Worm (Caenorhabditis elegans) whole organism, mixed stage, embryonic: ENCODE measurements around the gene R07E5.11.

Experiments
- M03D4.4 ChIP-seq: sonication (generic microtip); optimal IDR thresholded peaks from 2 replicates; lab custom pipeline; 2017; ENCODE audit warnings: mild to moderate bottlenecking, missing genetic modification characterization, missing compliant biosample characterization
- blmp-1 ChIP-seq: fragments of 150-350 bp; optimal IDR thresholded peaks from 2 replicates; lab custom pipeline; 2014; ENCODE audit warnings: missing biosample characterization, missing genetic modification characterization
- ceh-39 ChIP-seq: fragments of 150-350 bp; optimal IDR thresholded peaks from 2 replicates; lab custom pipeline; 2014; ENCODE audit warnings: missing biosample characterization, missing genetic modification characterization
- ceh-43 ChIP-seq: fragments of 200-800 bp; sonication (Bioruptor generic); optimal IDR thresholded peaks from 2 replicates; lab custom pipeline; 2018; ENCODE audit warnings: mild to moderate bottlenecking, missing genetic modification characterization, moderate library complexity, missing compliant biosample characterization
- ceh-83 ChIP-seq: fragments of 200-800 bp; sonication (Bioruptor generic); optimal IDR thresholded peaks from 2 replicates; lab custom pipeline; 2018; ENCODE audit warnings: mild to moderate bottlenecking, missing genetic modification characterization, missing compliant biosample characterization
- ces-1 ChIP-seq: fragments of 150-350 bp; optimal IDR thresholded peaks from 2 replicates; lab custom pipeline; 2014; ENCODE audit warnings: missing biosample characterization, missing genetic modification reagents, missing genetic modification characterization
- cnd-1 ChIP-seq: fragments of 200-800 bp; sonication (Bioruptor generic); optimal IDR thresholded peaks from 2 replicates; lab custom pipeline; 2018; ENCODE audit warnings: mild to moderate bottlenecking, missing genetic modification characterization, missing compliant biosample characterization
- drap-1 ChIP-seq: fragments of 200-800 bp; sonication (Bioruptor generic); optimal IDR thresholded peaks from 3 replicates; lab custom pipeline; 2018; ENCODE audit warnings: mild to moderate bottlenecking, missing genetic modification characterization, missing compliant biosample characterization
- elt-1 ChIP-seq: sonication (generic microtip); optimal IDR thresholded peaks from 2 replicates; lab custom pipeline; 2017; ENCODE audit warnings: missing genetic modification characterization, mild to moderate bottlenecking, missing compliant biosample characterization, antibody characterized with exemption, moderate library complexity, borderline replicate concordance; ENCODE audit not compliant: insufficient read depth
- elt-3 ChIP-seq: fragments of 150-350 bp; optimal IDR thresholded peaks from 2 replicates; lab custom pipeline; 2014; ENCODE audit warnings: missing biosample characterization, missing genetic modification characterization
- flh-1 ChIP-seq: fragments of 200-800 bp; sonication (Bioruptor generic); optimal IDR thresholded peaks from 2 replicates; lab custom pipeline; 2018; ENCODE audit warnings: mild to moderate bottlenecking, missing genetic modification characterization, moderate library complexity, missing compliant biosample characterization
- ham-2 ChIP-seq: fragments of 200-800 bp; sonication (Bioruptor generic); optimal IDR thresholded peaks from 2 replicates; lab custom pipeline; 2018; ENCODE audit warnings: mild to moderate bottlenecking, missing genetic modification characterization, missing compliant biosample characterization
- hlh-1 ChIP-seq: fragments of 150-350 bp; optimal IDR thresholded peaks from 2 replicates; lab custom pipeline; 2014; ENCODE audit warnings: missing biosample characterization, missing genetic modification reagents, missing genetic modification characterization
- lin-13 ChIP-seq: fragments of 150-350 bp; optimal IDR thresholded peaks from 2 replicates; lab custom pipeline; 2014; ENCODE audit warnings: missing biosample characterization, missing genetic modification characterization
- lin-32 ChIP-seq: fragments of 200-800 bp; sonication (Bioruptor generic); optimal IDR thresholded peaks from 2 replicates; lab custom pipeline; 2018; ENCODE audit warnings: mild to moderate bottlenecking, missing genetic modification characterization, missing compliant biosample characterization
- lsy-2 ChIP-seq: fragments of 150-350 bp; optimal IDR thresholded peaks from 2 replicates; lab custom pipeline; 2014; ENCODE audit warnings: missing biosample characterization, missing genetic modification characterization
- mab-5 ChIP-seq: fragments of 150-350 bp; optimal IDR thresholded peaks from 2 replicates; lab custom pipeline; 2014; ENCODE audit warnings: missing biosample characterization, missing genetic modification characterization
- mep-1 ChIP-seq: fragments of 150-350 bp; optimal IDR thresholded peaks from 2 replicates; lab custom pipeline; 2017; ENCODE audit warnings: missing biosample characterization, missing genetic modification reagents, missing genetic modification characterization, inconsistent platforms
- mls-2 ChIP-seq: sonication (generic microtip); optimal IDR thresholded peaks from 2 replicates; lab custom pipeline; 2016; ENCODE audit warnings: mild to moderate bottlenecking, missing genetic modification characterization, moderate library complexity, missing compliant biosample characterization
- nhr-12 ChIP-seq: fragments of 150-350 bp; optimal IDR thresholded peaks from 2 replicates; lab custom pipeline; 2014; ENCODE audit warnings: missing biosample characterization, missing genetic modification characterization
- nhr-2 ChIP-seq: fragments of 150-350 bp; optimal IDR thresholded peaks from 2 replicates; lab custom pipeline; 2014; ENCODE audit warnings: missing biosample characterization, missing genetic modification characterization
- nhr-28 ChIP-seq: fragments of 150-350 bp; optimal IDR thresholded peaks from 2 replicates; lab custom pipeline; 2014; ENCODE audit warnings: missing biosample characterization, missing genetic modification characterization
- nhr-76 ChIP-seq: sonication (generic microtip); optimal IDR thresholded peaks from 2 replicates; lab custom pipeline; 2017; ENCODE audit warnings: missing biosample characterization, missing genetic modification characterization
- pha-4 ChIP-seq: fragments of 150-350 bp; optimal IDR thresholded peaks from 2 replicates; lab custom pipeline; 2018; ENCODE audit warnings: missing biosample characterization, missing genetic modification reagents, missing genetic modification characterization
- sem-2 ChIP-seq: fragments of 200-800 bp; sonication (Bioruptor generic); optimal IDR thresholded peaks from 2 replicates; lab custom pipeline; 2018; ENCODE audit warnings: mild to moderate bottlenecking, missing genetic modification characterization, missing compliant biosample characterization
- snpc-4 ChIP-seq: fragments of 150-350 bp; optimal IDR thresholded peaks from 2 replicates; lab custom pipeline; 2014; ENCODE audit warnings: missing biosample characterization, missing genetic modification characterization
- sptf-1 ChIP-seq: sonication (generic microtip); optimal IDR thresholded peaks from 2 replicates; lab custom pipeline; 2017; ENCODE audit warnings: mild to moderate bottlenecking, missing genetic modification characterization, moderate library complexity, missing compliant biosample characterization
- tbx-8 ChIP-seq: fragments of 200-800 bp; sonication (Bioruptor generic); optimal IDR thresholded peaks from 2 replicates; lab custom pipeline; 2018; ENCODE audit warnings: mild to moderate bottlenecking, missing genetic modification characterization, moderate library complexity, missing compliant biosample characterization
- unc-120 ChIP-seq: sonication (generic microtip); optimal IDR thresholded peaks from 2 replicates; lab custom pipeline; 2017; ENCODE audit warnings: missing genetic modification characterization, missing compliant biosample characterization; ENCODE audit not compliant: poor library complexity, severe bottlenecking
- unc-39 ChIP-seq: fragments of 150-350 bp; optimal IDR thresholded peaks from 2 replicates; lab custom pipeline; 2014; ENCODE audit warnings: missing biosample characterization, missing genetic modification characterization
- unc-62 ChIP-seq: fragments of 150-350 bp; optimal IDR thresholded peaks from 2 replicates; lab custom pipeline; 2014; ENCODE audit warnings: missing biosample characterization, missing genetic modification reagents, missing genetic modification characterization
- zip-8 ChIP-seq: fragments of 150-350 bp; optimal IDR thresholded peaks from 2 replicates; lab custom pipeline; 2014; ENCODE audit warnings: missing biosample characterization, missing genetic modification characterization
- ztf-11 ChIP-seq: fragments of 150-350 bp; optimal IDR thresholded peaks from 2 replicates; lab custom pipeline; 2014; ENCODE audit warnings: missing biosample characterization, missing genetic modification characterization

R07E5.11 gene

DNA sequence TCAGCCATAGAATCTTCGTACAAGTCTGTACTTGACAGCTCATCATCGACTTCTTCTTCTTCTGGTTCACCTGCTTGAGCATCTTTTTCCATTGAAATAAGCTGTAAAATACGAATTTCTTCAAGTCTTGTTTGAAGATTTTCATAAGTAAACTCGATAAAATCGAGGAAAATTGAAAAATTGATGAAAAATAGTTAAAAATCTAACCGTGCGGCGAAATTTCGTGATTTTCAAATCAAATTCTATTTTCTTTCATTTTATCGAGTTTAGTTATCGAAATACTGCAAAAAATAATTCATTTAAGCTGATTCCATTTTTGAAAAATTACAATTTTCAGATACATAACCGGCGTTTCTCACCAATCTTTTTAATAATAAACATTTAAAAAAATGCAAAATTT is at the start of gene R07E5.11:
TSS of gene R07E5.11 (minus strand) at position 101 of the 400 bp plus-strand sequence.
- TF ChIP-seq sem-2 (GFP tag; lab: Kevin White, UChicago), result no peak
- TF ChIP-seq ham-2 (GFP tag; lab: Kevin White, UChicago), result no peak
- no peak for TF ChIP-seq blmp-1 (tag; lab: Kevin White, UChicago)
- TF ChIP-seq lin-32 (GFP tag; lab: Kevin White, UChicago), result no peak
- no peak for TF ChIP-seq nhr-28
- TF ChIP-seq ztf-11 (tag; lab: Kevin White, UChicago), result no peak
- no peak for TF ChIP-seq tbx-8 (GFP tag; lab: Kevin White, UChicago)
- no peak for TF ChIP-seq ceh-83

DNA sequence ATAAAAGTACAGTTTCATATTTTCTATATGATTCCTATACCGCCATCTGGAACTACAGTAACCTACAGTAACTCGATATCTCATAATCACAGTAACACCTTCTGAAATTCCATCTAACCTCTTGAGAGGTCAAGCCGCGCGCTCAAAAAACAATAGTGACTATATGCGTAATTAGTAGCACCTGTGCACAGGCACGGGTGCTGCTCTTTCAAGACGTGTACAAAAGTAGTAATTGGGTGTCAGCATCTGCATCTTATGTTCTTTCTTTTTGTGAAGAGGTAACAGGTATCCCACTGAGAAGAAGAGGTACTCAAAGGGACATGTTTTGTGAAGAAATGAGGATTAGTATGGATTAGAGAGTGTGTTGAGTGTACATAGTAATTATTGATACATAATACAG is 46.3 kb upstream of the R07E5.11 start:
- TF ChIP-seq nhr-2 (peak; percentile 93), elt-1 (no peak), nhr-12 (tag; lab: Kevin White, UChicago) (no peak), elt-3 (tag; lab: Kevin White, UChicago) (no peak), blmp-1 (tag; lab: Kevin White, UChicago) (no peak), hlh-1 (tag; lab: Kevin White, UChicago) (no peak), ztf-11 (tag; lab: Kevin White, UChicago) (no peak), mls-2 (peak; percentile 32), ceh-43 (GFP tag; lab: Kevin White, UChicago) (peak; percentile 87), lin-13 (tag; lab: Kevin White, UChicago) (no peak), lin-32 (GFP tag; lab: Kevin White, UChicago) (peak; percentile 91), nhr-76 (tag; lab: Kevin White, UChicago) (no peak), cnd-1 (tag; lab: Kevin White, UChicago) (no peak), drap-1 (GFP tag; lab: Kevin White, UChicago) (no peak), pha-4 (tag; lab: Kevin White, UChicago) (no peak), mab-5 (tag; lab: Kevin White, UChicago) (no peak)

DNA sequence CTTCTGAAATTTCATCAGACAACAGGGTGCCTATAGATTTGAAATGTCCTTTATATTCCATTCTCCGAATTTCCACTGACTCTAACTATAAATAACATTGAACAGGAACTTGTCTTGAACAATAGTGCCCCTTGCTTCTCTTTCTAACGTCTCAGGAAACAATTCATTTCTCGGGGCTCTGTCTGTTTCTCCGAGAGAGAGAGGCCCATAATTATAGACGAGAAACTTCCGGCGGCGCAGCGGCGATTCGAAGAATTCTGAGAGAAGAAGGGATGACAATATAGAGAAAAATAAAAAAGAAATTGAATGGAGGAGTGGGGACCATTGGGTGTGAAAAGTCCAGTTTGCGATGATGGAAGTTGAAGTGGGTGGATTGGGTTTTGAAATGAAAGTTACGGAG is 45.2 kb upstream of the R07E5.11 start:
- TF ChIP-seq lin-32 (GFP tag; lab: Kevin White, UChicago), result no peak
- TF ChIP-seq nhr-28, result no peak
- TF ChIP-seq ham-2 (GFP tag; lab: Kevin White, UChicago), result no peak
- no peak for TF ChIP-seq lin-13 (tag; lab: Kevin White, UChicago)
- no peak for TF ChIP-seq ceh-39 (tag; lab: Kevin White, UChicago)
- TF ChIP-seq nhr-2, result no peak
- TF ChIP-seq snpc-4 (tag; lab: Kevin White, UChicago), result no peak
- no peak for TF ChIP-seq cnd-1 (tag; lab: Kevin White, UChicago)
- no peak for TF ChIP-seq unc-120 (tag; lab: Kevin White, UChicago)
- no peak for TF ChIP-seq ztf-11 (tag; lab: Kevin White, UChicago)
- TF ChIP-seq nhr-76 (tag; lab: Kevin White, UChicago), result no peak
- TF ChIP-seq sptf-1 (tag; lab: Kevin White, UChicago), result no peak
- no peak for TF ChIP-seq lsy-2
- TF ChIP-seq unc-62 (GFP tag; lab: Kevin White, UChicago), result no peak

DNA sequence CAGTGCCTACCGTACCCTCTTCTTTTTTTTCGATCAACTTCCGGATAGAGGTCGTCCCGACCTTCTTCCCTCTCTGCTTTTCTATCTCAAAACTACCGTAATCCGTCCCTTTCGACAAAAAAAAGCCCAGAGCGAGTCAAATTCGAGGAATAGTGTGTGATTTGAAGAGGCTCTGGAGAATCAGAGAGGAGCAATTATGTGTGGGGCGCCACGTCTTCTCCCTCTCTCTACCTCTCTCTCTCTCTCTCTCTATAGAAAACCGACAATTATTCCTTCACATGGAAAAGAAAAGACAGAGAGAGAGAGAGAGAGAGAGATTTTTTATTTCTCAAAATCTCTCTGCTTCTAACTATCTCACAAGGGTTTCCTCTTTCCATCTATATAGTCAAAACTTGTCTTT is 41.5 kb upstream of the R07E5.11 start:
- TF ChIP-seq ceh-39 (tag; lab: Kevin White, UChicago) (no peak), ceh-43 (GFP tag; lab: Kevin White, UChicago) (peak; percentile 96), lsy-2 (peak; percentile 51)

DNA sequence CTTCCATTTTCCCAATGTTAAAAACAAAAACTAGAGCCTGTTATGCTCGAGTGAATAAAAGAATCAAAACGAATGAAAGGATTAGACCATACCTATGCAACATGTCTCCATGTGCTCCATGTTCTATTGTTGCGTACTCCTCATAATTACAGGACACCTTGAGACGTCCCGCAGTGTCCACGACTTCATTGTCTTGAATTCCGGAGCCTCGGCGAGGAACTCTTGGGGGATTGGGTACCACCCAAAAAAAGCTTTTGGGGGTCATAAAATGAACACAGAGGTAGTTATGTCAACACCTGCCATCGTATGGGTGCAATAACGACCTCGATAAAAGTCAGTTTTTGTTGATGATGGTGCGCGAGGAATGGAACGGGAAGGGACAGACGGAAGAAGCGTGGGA is 39.9 kb upstream of the R07E5.11 start:
- TF ChIP-seq cnd-1 (tag; lab: Kevin White, UChicago) (peak; percentile 7), nhr-2 (peak; percentile 17), M03D4.4 (tag; lab: Kevin White, UChicago) (no peak), ceh-43 (GFP tag; lab: Kevin White, UChicago) (peak; percentile 62), lin-13 (tag; lab: Kevin White, UChicago) (no peak), zip-8 (peak; percentile 4), lin-32 (GFP tag; lab: Kevin White, UChicago) (peak; percentile 52)

DNA sequence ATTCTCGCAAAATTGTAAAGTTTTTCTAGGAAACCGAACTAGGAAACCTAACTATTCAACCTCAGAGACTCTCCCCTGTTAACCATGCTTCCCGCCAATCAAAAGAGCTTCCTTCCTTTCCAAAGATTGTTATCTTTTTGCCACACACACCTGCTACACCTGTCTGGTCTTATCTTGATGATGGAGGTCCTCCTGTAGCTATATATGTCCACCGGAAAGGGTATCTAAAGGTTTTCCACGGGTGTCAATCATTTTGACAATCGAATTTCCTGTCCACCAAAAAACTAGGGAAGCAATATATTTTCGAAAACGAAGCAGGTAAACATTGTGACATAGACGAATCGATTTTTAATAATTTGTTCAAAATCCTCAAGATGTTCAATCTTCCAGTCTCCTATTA is 38.7 kb upstream of the R07E5.11 start:
- TF ChIP-seq unc-39 (tag; lab: Kevin White, UChicago) (no peak), nhr-2 (peak; percentile 34), cnd-1 (tag; lab: Kevin White, UChicago) (no peak), unc-62 (GFP tag; lab: Kevin White, UChicago) (peak; percentile 82), ztf-11 (tag; lab: Kevin White, UChicago) (no peak), zip-8 (no peak), flh-1 (GFP tag; lab: Kevin White, UChicago) (no peak), unc-120 (tag; lab: Kevin White, UChicago) (no peak), ceh-43 (GFP tag; lab: Kevin White, UChicago) (no peak), elt-1 (peak; percentile 93), mep-1 (tag; lab: Kevin White, UChicago) (no peak), mls-2 (no peak), drap-1 (GFP tag; lab: Kevin White, UChicago) (no peak), ces-1 (GFP tag; lab: Kevin White, UChicago) (no peak)
